Worm (Caenorhabditis elegans) whole organism, early embryonic: Measurements from ENCODE around the gene C41G11.1.

Experiments used
- F13C5.2 ChIP-seq: sonication (generic microtip); optimal IDR thresholded peaks from 2 replicates; lab custom pipeline; 2017; ENCODE audit warnings: mild to moderate bottlenecking, missing genetic modification characterization, inconsistent platforms, missing compliant biosample characterization
- ama-1 ChIP-seq: fragments of 150-350 bp; optimal IDR thresholded peaks from 2 replicates; lab custom pipeline; 2014
- flt-1 ChIP-seq: fragments of 200-800 bp; sonication (Bioruptor generic); IDR thresholded peaks from 2 replicates; pipeline ENCODE4 v1.3.6; 2022; ENCODE audit warnings: missing genetic modification characterization, missing compliant biosample characterization
- pes-1 ChIP-seq: fragments of 200-800 bp; sonication (Bioruptor generic); IDR thresholded peaks from 2 replicates; pipeline ENCODE4 v1.3.6; 2022; ENCODE audit warnings: missing genetic modification reagents, missing genetic modification characterization, missing compliant biosample characterization
- sea-1 ChIP-seq: fragments of 200-800 bp; sonication (Bioruptor generic); conservative IDR thresholded peaks from 2 replicates; pipeline ENCODE4 v1.3.6; 2022; ENCODE audit warnings: missing genetic modification characterization, missing compliant biosample characterization
- tra-4 ChIP-seq: sonication (generic microtip); optimal IDR thresholded peaks from 2 replicates; lab custom pipeline; 2017; ENCODE audit warnings: missing genetic modification characterization, missing compliant biosample characterization

- TF ChIP-seq sea-1 (GFP tag; lab: Robert Waterston, UW) (no peak), flt-1 (GFP tag; lab: Robert Waterston, UW) (no peak), pes-1 (no peak), ama-1 (lab: Kevin White, UChicago) (no peak), tra-4 (tag; lab: Kevin White, UChicago) (no peak), F13C5.2 (tag; lab: Kevin White, UChicago) (no peak)
Measured at ce11 chrX:5715369-5715768, 4.7 kb downstream of the C41G11.1 start.
